Fruit fly (Drosophila melanogaster): ENCODE data around the gene CG4338.

The CG4338 gene

dm6 chr3R:15262710-15263672, 12.3 kb upstream of the CG4338 start, which contains the start of the genes eIF2gamma and Set:
TSS of gene eIF2gamma (minus strand) at chr3R:15263458.
TSS of gene Set (plus strand) at chr3R:15263552.
- no peak for TF ChIP-seq psq (optimal IDR thresholded peaks at IDR 0.05)

- TF ChIP-seq insv (optimal IDR thresholded peaks at IDR 0.05) (no peak), ttk (optimal IDR thresholded peaks at IDR 0.05) (no peak), Sin3A (optimal IDR thresholded peaks at IDR 0.05) (no peak), psq (optimal IDR thresholded peaks at IDR 0.05) (no peak), h (optimal IDR thresholded peaks at IDR 0.05) (no peak), Myc (optimal IDR thresholded peaks at IDR 0.05) (no peak)
Measured at dm6 chr3R:15263946-15264345, 11.4 kb upstream of the CG4338 start.

- TF ChIP-seq psq (optimal IDR thresholded peaks at IDR 0.05) = no peak
- no peak for TF ChIP-seq ttk (optimal IDR thresholded peaks at IDR 0.05)
- no peak for TF ChIP-seq Myc (optimal IDR thresholded peaks at IDR 0.05)
- no peak for TF ChIP-seq Sin3A (optimal IDR thresholded peaks at IDR 0.05)
- no peak for TF ChIP-seq insv (optimal IDR thresholded peaks at IDR 0.05)
- no peak for TF ChIP-seq h (optimal IDR thresholded peaks at IDR 0.05)
Measured at dm6 chr3R:15265406-15266040, 9.8 kb upstream of the CG4338 start, which contains the start of gene ATPsynO. TSS of gene ATPsynO (plus strand) at chr3R:15265591.

DNA sequence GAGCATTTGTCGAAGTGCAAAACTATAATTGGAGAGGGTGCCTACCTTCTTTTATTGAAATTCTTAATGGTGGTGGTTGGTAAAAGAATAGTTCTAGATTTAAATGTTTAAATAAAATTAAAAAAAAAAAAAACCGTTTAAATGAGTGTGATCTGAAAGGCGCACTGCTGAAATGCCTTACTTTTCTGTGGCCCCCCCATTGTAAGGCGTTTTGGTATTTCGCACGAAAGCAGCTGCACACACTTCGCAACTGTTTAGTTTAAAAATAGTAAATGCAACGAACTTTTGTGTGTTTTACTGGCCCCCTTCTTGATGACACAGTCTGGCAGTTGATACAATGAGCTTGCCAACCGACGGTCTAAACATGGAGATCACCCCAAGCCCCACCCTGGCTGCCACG, 6.9 kb upstream of the CG4338 start, which contains the start of the genes CG14864 and Zip88E:
Gene CG14864, minus strand, starts transcription at position 113 of the 400 bp plus-strand sequence.
Gene Zip88E, plus strand, starts transcription at position 237 of the 400 bp plus-strand sequence.
- TF ChIP-seq psq (optimal IDR thresholded peaks at IDR 0.05) (no peak), Sin3A (optimal IDR thresholded peaks at IDR 0.05) (no peak), Myc (optimal IDR thresholded peaks at IDR 0.05) (no peak), insv (optimal IDR thresholded peaks at IDR 0.05) (no peak), ttk (optimal IDR thresholded peaks at IDR 0.05) (no peak), h (optimal IDR thresholded peaks at IDR 0.05) (no peak)

DNA sequence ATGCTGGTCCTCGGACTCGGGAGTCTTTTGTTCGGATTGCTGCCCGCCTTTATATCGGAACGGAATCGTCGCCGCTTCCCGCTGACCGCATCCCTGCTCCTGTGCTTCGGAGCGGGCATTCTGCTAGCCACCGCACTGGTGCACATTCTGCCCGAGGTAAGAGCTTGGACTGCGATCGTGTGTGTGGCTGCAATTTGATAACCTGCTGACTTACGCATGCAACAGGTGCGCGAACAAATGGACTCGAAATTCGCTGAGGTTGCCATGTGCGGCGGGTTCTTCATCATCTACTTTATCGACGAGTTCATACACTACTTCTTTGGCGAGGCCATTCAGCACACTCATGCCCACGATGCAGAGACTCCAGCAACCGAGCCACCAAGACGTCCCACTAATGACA, 6.5 kb upstream of the CG4338 start:
- TF ChIP-seq ttk (optimal IDR thresholded peaks at IDR 0.05) (no peak), Sin3A (optimal IDR thresholded peaks at IDR 0.05) (no peak), insv (optimal IDR thresholded peaks at IDR 0.05) (no peak), psq (optimal IDR thresholded peaks at IDR 0.05) (no peak), Myc (optimal IDR thresholded peaks at IDR 0.05) (no peak), h (optimal IDR thresholded peaks at IDR 0.05) (no peak)

DNA sequence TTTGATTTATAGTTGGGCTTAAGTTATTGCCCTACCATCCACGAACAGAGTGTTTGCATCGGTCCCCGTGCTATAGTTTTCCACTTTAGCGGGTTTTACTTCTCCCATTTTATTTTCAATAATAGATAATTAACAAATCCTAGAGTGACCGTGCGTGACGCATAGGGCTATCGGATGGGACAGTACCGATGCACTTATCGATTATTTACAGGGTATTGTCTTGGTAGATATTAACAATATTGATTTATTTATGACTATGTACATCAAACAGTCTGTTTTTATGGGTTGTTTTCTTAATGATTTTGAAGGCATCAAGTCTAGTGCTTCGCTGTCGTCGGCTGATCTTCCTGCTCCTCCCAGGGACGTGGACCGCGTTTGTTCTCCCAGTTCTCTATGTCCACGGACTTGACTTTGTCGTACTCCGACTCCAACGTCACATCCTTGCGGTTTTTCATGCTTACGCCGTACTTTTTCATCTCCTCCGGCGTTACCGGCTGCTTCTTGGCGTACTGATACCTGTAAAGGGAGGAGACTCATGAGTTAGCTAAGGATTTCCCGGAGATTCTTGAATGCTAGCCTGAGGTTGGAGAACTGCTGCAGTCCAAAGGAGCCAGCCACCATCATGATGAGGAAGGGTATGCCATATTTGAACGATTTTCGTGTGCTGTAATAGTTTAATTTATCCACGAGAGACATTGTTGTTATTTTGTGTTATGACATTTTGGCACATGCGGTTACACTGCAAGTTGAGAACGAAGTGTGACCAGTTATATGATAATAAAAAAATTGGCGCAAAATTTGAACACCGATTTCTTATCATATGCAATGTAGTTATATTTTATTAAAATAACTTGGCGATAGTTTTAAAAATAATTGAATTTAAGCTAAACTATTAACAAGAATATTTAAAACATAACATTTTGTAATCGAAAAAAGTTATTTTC, 2.9 kb downstream of the CG4338 start, which contains the start of the genes MRG15 and Tm1:
Gene MRG15, minus strand, starts transcription at position 184 of the 944 bp plus-strand sequence.
Gene Tm1, plus strand, starts transcription at position 295 of the 944 bp plus-strand sequence.
- TF ChIP-seq ttk (optimal IDR thresholded peaks at IDR 0.05) = no peak
- TF ChIP-seq h (optimal IDR thresholded peaks at IDR 0.05) = no peak

- TF ChIP-seq ttk (optimal IDR thresholded peaks at IDR 0.05) (no peak), insv (optimal IDR thresholded peaks at IDR 0.05) (no peak), Sin3A (optimal IDR thresholded peaks at IDR 0.05) (no peak), Myc (optimal IDR thresholded peaks at IDR 0.05) (no peak), h (optimal IDR thresholded peaks at IDR 0.05) (no peak), psq (optimal IDR thresholded peaks at IDR 0.05) (no peak)
Measured at dm6 chr3R:15280619-15281334, 5.5 kb downstream of the CG4338 start.

- no peak for TF ChIP-seq psq (optimal IDR thresholded peaks at IDR 0.05)
Measured at dm6 chr3R:15281335-15281963, 6.1 kb downstream of the CG4338 start.

DNA sequence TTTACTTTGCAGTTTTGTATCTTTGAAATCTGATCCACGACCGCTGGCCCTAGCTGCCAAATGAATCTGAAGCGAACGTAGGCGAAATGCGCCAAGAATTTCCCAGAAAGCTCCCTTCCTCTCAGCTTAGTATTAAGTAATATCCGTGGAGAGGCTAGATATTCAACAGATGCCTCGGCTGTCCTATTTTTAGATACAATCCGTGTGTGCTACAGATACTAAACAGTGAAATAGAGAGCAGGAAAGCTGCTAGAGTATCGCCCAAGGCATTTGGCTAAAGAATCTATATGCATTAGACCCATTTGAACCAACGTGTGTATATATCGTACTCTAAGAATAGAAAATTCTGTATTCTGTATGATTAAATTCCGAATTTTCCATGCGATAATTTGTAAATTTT, 7.0 kb downstream of the CG4338 start:
- no peak for TF ChIP-seq h (optimal IDR thresholded peaks at IDR 0.05)
- TF ChIP-seq psq (optimal IDR thresholded peaks at IDR 0.05) = no peak
- no peak for TF ChIP-seq ttk (optimal IDR thresholded peaks at IDR 0.05)
- no peak for TF ChIP-seq insv (optimal IDR thresholded peaks at IDR 0.05)
- TF ChIP-seq Sin3A (optimal IDR thresholded peaks at IDR 0.05) = no peak
- no peak for TF ChIP-seq Myc (optimal IDR thresholded peaks at IDR 0.05)

DNA sequence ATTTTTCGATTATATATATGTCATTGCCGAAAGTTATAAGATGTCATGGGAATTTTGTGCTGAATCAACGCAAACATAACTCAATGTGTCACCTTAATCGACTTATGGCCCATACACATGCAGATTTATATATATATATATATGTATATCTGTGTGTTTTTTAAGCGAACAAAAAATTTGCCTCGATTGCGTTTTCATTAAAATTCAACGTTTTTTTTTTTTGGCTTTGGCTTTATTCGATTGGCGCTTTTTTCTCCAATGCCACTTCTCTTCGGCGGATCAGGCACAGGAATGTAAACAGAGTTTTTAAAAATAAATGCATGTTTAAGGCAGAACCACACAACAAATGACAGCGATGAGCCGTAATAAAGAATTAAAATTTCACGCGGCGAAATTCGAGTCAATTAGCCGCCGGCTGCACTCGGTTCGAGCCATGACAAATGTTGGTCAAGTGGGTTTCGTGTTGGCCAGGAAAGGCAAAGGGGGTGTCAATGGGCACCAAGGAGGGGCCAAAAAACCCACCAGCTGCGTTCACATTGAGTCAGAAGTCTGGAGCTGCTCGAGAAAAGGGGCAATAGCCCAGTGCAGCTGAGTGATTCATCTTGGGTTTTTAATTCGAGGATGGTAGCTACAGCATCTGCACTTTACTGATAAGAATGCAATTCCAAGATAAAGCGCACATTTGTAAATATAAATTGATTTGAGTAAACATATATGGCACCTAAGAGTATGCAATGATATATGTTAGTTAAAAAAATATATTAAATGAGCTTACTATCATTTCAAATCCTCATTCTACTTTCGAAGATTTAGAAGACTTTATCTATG, 7.9 kb downstream of the CG4338 start:
- TF ChIP-seq insv (optimal IDR thresholded peaks at IDR 0.05) (no peak), ttk (optimal IDR thresholded peaks at IDR 0.05) (no peak), Myc (optimal IDR thresholded peaks at IDR 0.05) (no peak), Sin3A (optimal IDR thresholded peaks at IDR 0.05) (no peak), h (optimal IDR thresholded peaks at IDR 0.05) (no peak), psq (optimal IDR thresholded peaks at IDR 0.05) (no peak)
